Fruit fly (Drosophila melanogaster) whole organism, embryonic: Measurements from ENCODE around the gene Ptpmeg2.

Experiments
- CG10654 ChIP-seq: fragments of 200-800 bp; sonication (Bioruptor generic); optimal IDR thresholded peaks from 2 replicates; lab custom pipeline; 2016; ENCODE audit warnings: missing biosample characterization, missing genetic modification characterization
- CG11504 ChIP-seq: fragments of 200-800 bp; sonication (Bioruptor generic); optimal IDR thresholded peaks from 3 replicates; lab custom pipeline; 2019; ENCODE audit warnings: missing biosample characterization, mild to moderate bottlenecking, missing genetic modification characterization, moderate library complexity
- CG11696 ChIP-seq: fragments of 200-800 bp; sonication (Bioruptor generic); IDR thresholded peaks from 2 replicates; pipeline ENCODE4 v1.3.6; 2022; ENCODE audit warnings: missing biosample characterization, missing genetic modification characterization
- CG12104 ChIP-seq: fragments of 200-800 bp; sonication (Bioruptor generic); optimal IDR thresholded peaks from 3 replicates; lab custom pipeline; 2016; ENCODE audit warnings: missing biosample characterization, missing genetic modification characterization
- CG12942 ChIP-seq: fragments of 200-800 bp; sonication (Bioruptor generic); optimal IDR thresholded peaks from 3 replicates; lab custom pipeline; 2016; ENCODE audit warnings: missing biosample characterization, missing genetic modification characterization
- CG14710 ChIP-seq: fragments of 200-800 bp; sonication (Bioruptor generic); optimal IDR thresholded peaks from 3 replicates; lab custom pipeline; 2019; ENCODE audit warnings: missing biosample characterization, mild to moderate bottlenecking, missing genetic modification characterization, moderate library complexity
- CG15514 ChIP-seq: fragments of 200-800 bp; sonication (Bioruptor generic); optimal IDR thresholded peaks from 3 replicates; lab custom pipeline; 2017; ENCODE audit warnings: missing biosample characterization, missing genetic modification characterization, mild to moderate bottlenecking, moderate library complexity, missing genetic modification reagents
- CG16779 ChIP-seq: fragments of 200-800 bp; sonication (Bioruptor generic); IDR thresholded peaks from 2 replicates; pipeline ENCODE4 v1.3.6; 2022; ENCODE audit warnings: missing biosample characterization, missing genetic modification characterization
- CG17186 ChIP-seq: fragments of 200-800 bp; sonication (Bioruptor generic); optimal IDR thresholded peaks from 3 replicates; lab custom pipeline; 2017; ENCODE audit warnings: missing biosample characterization, missing genetic modification reagents, missing genetic modification characterization
- CG17328 ChIP-seq: fragments of 200-800 bp; sonication (Bioruptor generic); IDR thresholded peaks from 2 replicates; pipeline ENCODE4 v1.3.6; 2022; ENCODE audit warnings: missing biosample characterization, missing genetic modification characterization
- CG17385 ChIP-seq: fragments of 200-800 bp; sonication (Bioruptor generic); optimal IDR thresholded peaks from 3 replicates; lab custom pipeline; 2018; ENCODE audit warnings: missing biosample characterization, mild to moderate bottlenecking, missing genetic modification characterization
- CG17612 ChIP-seq: fragments of 200-800 bp; sonication (Bioruptor generic); IDR thresholded peaks from 2 replicates; pipeline ENCODE4 v1.3.6; 2022; ENCODE audit warnings: missing biosample characterization, missing genetic modification characterization
- CG2199 ChIP-seq: fragments of 200-800 bp; sonication (Bioruptor generic); IDR thresholded peaks from 3 replicates; pipeline ENCODE4 v1.3.6; 2022; ENCODE audit warnings: missing biosample characterization, missing genetic modification characterization
- CG30403 ChIP-seq: fragments of 200-800 bp; sonication (Bioruptor generic); optimal IDR thresholded peaks from 3 replicates; lab custom pipeline; 2016; ENCODE audit warnings: missing biosample characterization, missing genetic modification characterization
- CG31441 ChIP-seq: fragments of 200-800 bp; sonication (Bioruptor generic); IDR thresholded peaks from 2 replicates; pipeline ENCODE4 v1.3.6; 2022; ENCODE audit warnings: missing biosample characterization, missing genetic modification characterization
- CG32767 ChIP-seq: fragments of 200-800 bp; sonication (Bioruptor generic); IDR thresholded peaks from 2 replicates; pipeline ENCODE4 v1.3.6; 2022; ENCODE audit warnings: missing biosample characterization, missing genetic modification characterization
- CG4282 ChIP-seq: fragments of 200-800 bp; sonication (Bioruptor generic); optimal IDR thresholded peaks from 2 replicates; lab custom pipeline; 2016; ENCODE audit warnings: missing biosample characterization, missing genetic modification characterization
- CG5245 ChIP-seq: fragments of 200-800 bp; sonication (Bioruptor generic); optimal IDR thresholded peaks from 3 replicates; lab custom pipeline; 2016; ENCODE audit warnings: missing biosample characterization, missing genetic modification characterization
- CG7839 ChIP-seq: fragments of 200-800 bp; sonication (Bioruptor generic); optimal IDR thresholded peaks from 3 replicates; lab custom pipeline; 2018; ENCODE audit warnings: missing biosample characterization, mild to moderate bottlenecking, missing genetic modification characterization, moderate library complexity
- CG9727 ChIP-seq: fragments of 200-800 bp; sonication (Bioruptor generic); optimal IDR thresholded peaks from 3 replicates; lab custom pipeline; 2017; ENCODE audit warnings: missing biosample characterization, mild to moderate bottlenecking, missing genetic modification characterization
- CG9817 ChIP-seq: fragments of 200-800 bp; sonication (Bioruptor generic); optimal IDR thresholded peaks from 2 replicates; lab custom pipeline; 2018; ENCODE audit warnings: missing biosample characterization, mild to moderate bottlenecking, missing genetic modification characterization, moderate library complexity
- Hand ChIP-seq: fragments of 200-800 bp; sonication (Bioruptor generic); optimal IDR thresholded peaks from 2 replicates; lab custom pipeline; 2017; ENCODE audit warnings: mild to moderate bottlenecking, missing biosample characterization, missing genetic modification reagents, missing genetic modification characterization
- HmgZ ChIP-seq: fragments of 200-800 bp; sonication (Bioruptor generic); optimal IDR thresholded peaks from 2 replicates; lab custom pipeline; 2018; ENCODE audit warnings: missing biosample characterization, mild to moderate bottlenecking, missing genetic modification characterization
- Jarid2 ChIP-seq: fragments of 200-800 bp; sonication (Bioruptor generic); optimal IDR thresholded peaks from 3 replicates; lab custom pipeline; 2017; ENCODE audit warnings: mild to moderate bottlenecking, missing biosample characterization, missing genetic modification reagents, missing genetic modification characterization
- Lhr ChIP-seq: fragments of 200-800 bp; sonication (Bioruptor generic); optimal IDR thresholded peaks from 3 replicates; lab custom pipeline; 2017; ENCODE audit warnings: mild to moderate bottlenecking, missing biosample characterization, missing genetic modification reagents, missing genetic modification characterization
- NFAT ChIP-seq: fragments of 200-800 bp; sonication (Bioruptor generic); IDR thresholded peaks from 2 replicates; pipeline ENCODE4 v1.3.6; 2022; ENCODE audit warnings: missing biosample characterization, missing genetic modification characterization
- Oaz ChIP-seq: fragments of 200-800 bp; sonication (Bioruptor generic); IDR thresholded peaks from 2 replicates; pipeline ENCODE4 v1.3.6; 2022; ENCODE audit warnings: missing biosample characterization, missing genetic modification characterization
- Ravus ChIP-seq: fragments of 200-800 bp; sonication (Bioruptor generic); IDR thresholded peaks from 2 replicates; pipeline ENCODE4 v1.3.6; 2022; ENCODE audit warnings: missing biosample characterization, missing genetic modification characterization
- YL-1 ChIP-seq: fragments of 200-800 bp; sonication (Bioruptor generic); optimal IDR thresholded peaks from 3 replicates; lab custom pipeline; 2017; ENCODE audit warnings: missing biosample characterization, mild to moderate bottlenecking, missing genetic modification characterization
- crp ChIP-seq, 2 experiments: fragments of 200-800 bp; sonication (Bioruptor generic); optimal IDR thresholded peaks; 2 replicates in 1 of 2; 3 replicates in 1 of 2; lab custom pipeline; 2017; ENCODE audit warnings: missing biosample characterization in 2 of 2, missing genetic modification characterization in 2 of 2, mild to moderate bottlenecking in 1 of 2, moderate library complexity in 1 of 2
- dan ChIP-seq: fragments of 200-800 bp; sonication (Bioruptor generic); IDR thresholded peaks from 2 replicates; pipeline ENCODE4 v1.3.6; 2022; ENCODE audit warnings: missing biosample characterization, missing genetic modification characterization
- eyg ChIP-seq: fragments of 200-800 bp; sonication (Bioruptor generic); optimal IDR thresholded peaks from 3 replicates; lab custom pipeline; 2016; ENCODE audit warnings: missing biosample characterization, missing genetic modification characterization
- ftz-f1 ChIP-seq: fragments of 200-800 bp; sonication (Bioruptor generic); optimal IDR thresholded peaks from 2 replicates; lab custom pipeline; 2016; ENCODE audit warnings: missing biosample characterization, missing genetic modification characterization
- gcm2 ChIP-seq: fragments of 200-800 bp; sonication (Bioruptor generic); optimal IDR thresholded peaks from 2 replicates; lab custom pipeline; 2016; ENCODE audit warnings: missing biosample characterization, missing genetic modification characterization
- her ChIP-seq: fragments of 200-800 bp; sonication (Bioruptor generic); optimal IDR thresholded peaks from 2 replicates; lab custom pipeline; 2016; ENCODE audit warnings: missing biosample characterization, missing genetic modification characterization
- kni ChIP-seq: fragments of 200-800 bp; sonication (Bioruptor generic); optimal IDR thresholded peaks from 3 replicates; lab custom pipeline; 2017; ENCODE audit warnings: mild to moderate bottlenecking, missing biosample characterization, missing genetic modification reagents, missing genetic modification characterization
- lola ChIP-seq, 3 experiments: fragments of >200 bp in 2 of 3; fragments of 200-800 bp in 1 of 3; sonication (Bioruptor generic) in 1 of 3; optimal IDR thresholded peaks; 2 replicates each; lab custom pipeline; 2017 to 2019; ENCODE audit warnings: missing biosample characterization in 3 of 3, missing genetic modification characterization in 3 of 3, mild to moderate bottlenecking in 1 of 3, moderate library complexity in 1 of 3
- lov ChIP-seq, 2 experiments: fragments of 200-800 bp in 1 of 2; fragments of >200 bp in 1 of 2; sonication (Bioruptor generic) in 1 of 2; IDR thresholded peaks in 1 of 2; optimal IDR thresholded peaks in 1 of 2; 2 replicates in 1 of 2; 3 replicates in 1 of 2; pipeline versions ENCODE4 v1.3.6 to Lab custom; 2017 to 2022; ENCODE audit warnings: missing biosample characterization in 1 of 2, missing genetic modification characterization in 1 of 2
- mld ChIP-seq: fragments of 200-800 bp; sonication (Bioruptor generic); IDR thresholded peaks from 3 replicates; pipeline ENCODE4 v1.3.6; 2022; ENCODE audit warnings: missing biosample characterization, missing genetic modification characterization; ENCODE audit not compliant: partially characterized antibody
- nerfin-1 ChIP-seq: fragments of 200-800 bp; sonication (Bioruptor generic); optimal IDR thresholded peaks from 3 replicates; lab custom pipeline; 2019; ENCODE audit warnings: missing biosample characterization, mild to moderate bottlenecking, missing genetic modification characterization, moderate library complexity
- pita ChIP-seq: fragments of 200-800 bp; sonication (Bioruptor generic); optimal IDR thresholded peaks from 2 replicates; lab custom pipeline; 2017; ENCODE audit warnings: missing biosample characterization, mild to moderate bottlenecking, missing genetic modification characterization
- run ChIP-seq: fragments of 200-800 bp; sonication (Bioruptor generic); optimal IDR thresholded peaks from 3 replicates; lab custom pipeline; 2018; ENCODE audit warnings: missing biosample characterization, mild to moderate bottlenecking, missing genetic modification characterization
- salm ChIP-seq: fragments of 200-800 bp; sonication (Bioruptor generic); optimal IDR thresholded peaks from 2 replicates; lab custom pipeline; 2018; ENCODE audit warnings: missing biosample characterization, mild to moderate bottlenecking, missing genetic modification characterization
- sr ChIP-seq: fragments of 200-800 bp; sonication (Bioruptor generic); IDR thresholded peaks from 3 replicates; pipeline ENCODE4 v1.3.6; 2022; ENCODE audit warnings: missing biosample characterization, missing genetic modification characterization
- tap ChIP-seq: fragments of 200-800 bp; optimal IDR thresholded peaks from 3 replicates; lab custom pipeline; 2019; ENCODE audit warnings: missing biosample characterization, mild to moderate bottlenecking, missing genetic modification characterization, moderate library complexity
- trem ChIP-seq: fragments of 200-800 bp; optimal IDR thresholded peaks from 3 replicates; lab custom pipeline; 2019; ENCODE audit warnings: missing biosample characterization, mild to moderate bottlenecking, missing genetic modification characterization, moderate library complexity
- unpg ChIP-seq: fragments of 200-800 bp; sonication (Bioruptor generic); optimal IDR thresholded peaks from 3 replicates; lab custom pipeline; 2018; ENCODE audit warnings: missing biosample characterization, mild to moderate bottlenecking, missing genetic modification characterization, moderate library complexity

Gene Ptpmeg2

DNA sequence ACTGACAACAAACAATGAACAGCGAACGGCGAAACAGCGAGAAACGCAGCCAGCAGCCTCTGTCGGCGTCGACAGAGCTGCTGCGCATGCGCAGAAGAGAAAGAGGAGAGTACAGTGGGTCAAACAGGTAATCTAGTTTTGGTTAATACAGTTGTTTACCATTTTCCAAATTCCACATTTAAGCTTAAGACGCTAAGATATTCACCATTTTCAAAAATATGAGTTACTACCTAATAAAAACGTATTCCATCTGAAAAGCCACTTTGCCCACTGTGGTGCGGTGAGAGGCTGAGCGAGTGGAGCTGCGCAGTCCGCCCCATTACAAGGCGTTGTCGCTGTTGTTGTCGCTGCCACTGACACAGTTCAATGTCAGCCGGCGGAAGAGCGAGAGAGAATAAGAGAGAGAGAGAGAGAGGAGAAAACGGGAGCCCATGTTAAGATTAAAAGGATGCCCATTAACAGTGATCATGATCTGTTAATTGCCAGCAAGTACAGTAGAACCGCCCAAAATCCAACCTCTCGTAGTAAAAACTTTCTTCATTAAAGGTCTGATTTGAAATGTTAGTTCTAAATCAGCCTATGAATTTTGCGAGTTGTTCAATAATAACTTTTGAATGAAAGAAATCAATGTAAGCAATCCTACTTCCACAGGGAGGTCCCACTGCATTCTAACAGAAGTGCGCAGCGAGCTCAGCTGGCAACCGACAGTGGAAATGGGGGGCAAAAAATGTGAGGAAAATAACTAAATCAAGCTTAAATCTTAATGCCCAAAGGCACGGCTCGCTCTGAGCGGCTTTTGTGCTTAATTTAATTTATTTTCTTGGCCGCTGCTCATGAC lies 8.0 kb downstream of the Ptpmeg2 start:
- TF ChIP-seq eyg (peak; percentile 84), CG17385 (peak; percentile 88), CG9817 (tag; lab: Kevin White, UChicago) (peak; percentile 79), nerfin-1 (tag; lab: Kevin White, UChicago) (peak; percentile 88), CG17612 (peak; percentile 84), her (peak; percentile 92), CG7839 (tag; lab: Kevin White, UChicago) (peak; percentile 93), CG17328 (peak; percentile 97), CG11696 (GFP tag; lab: Robert Waterston, UW) (peak; percentile 81), CG10654 (GFP tag; lab: Kevin White, UChicago) (peak; percentile 93), Oaz (peak; percentile 90), run (tag; lab: Kevin White, UChicago) (peak; percentile 91), crp (GFP tag; optimal IDR thresholded peaks at IDR 0.05; lab: Kevin White, UChicago) (peak in 1 of 2 experiments; percentile 59), YL-1 (GFP tag; lab: Kevin White, UChicago) (peak; percentile 64), CG11504 (tag; lab: Kevin White, UChicago) (peak; percentile 93), CG2199 (GFP tag; lab: Robert Waterston, UW) (peak; percentile 97), pita (no peak), mld (GFP tag; lab: Robert Waterston, UW) (0 out of 3 replicates have a peak, but pooled peaks have one; percentile 14), CG17186 (GFP tag; lab: Kevin White, UChicago) (peak; percentile 78), CG9727 (peak; percentile 93), Jarid2 (GFP tag; lab: Kevin White, UChicago) (peak; percentile 69), Hand (GFP tag; lab: Kevin White, UChicago) (peak; percentile 45), dan (GFP tag; lab: Robert Waterston, UW) (peak; percentile 91), sr (GFP tag; lab: Robert Waterston, UW) (peak; percentile 92), trem (tag; lab: Kevin White, UChicago) (peak; percentile 91), ftz-f1 (GFP tag; lab: Kevin White, UChicago) (peak; percentile 66), CG32767 (GFP tag; lab: Robert Waterston, UW) (peak; percentile 94), tap (tag; lab: Kevin White, UChicago) (peak; percentile 87), HmgZ (tag; lab: Kevin White, UChicago) (peak; percentile 90), kni (GFP tag; lab: Kevin White, UChicago) (peak; percentile 47), CG15514 (peak; percentile 64), lola (GFP tag; optimal IDR thresholded peaks at IDR 0.05; lab: Kevin White, UChicago) (peak in 1 of 3 experiments; percentile 94), CG30403 (peak; percentile 93), unpg (peak; percentile 97), Ravus (GFP tag; lab: Robert Waterston, UW) (peak; percentile 85), CG31441 (GFP tag; lab: Robert Waterston, UW) (peak; percentile 93), CG4282 (GFP tag; lab: Kevin White, UChicago) (peak; percentile 93), CG16779 (peak; percentile 84), Lhr (GFP tag; lab: Kevin White, UChicago) (peak; percentile 84), CG12942 (GFP tag; lab: Kevin White, UChicago) (peak; percentile 92), CG14710 (tag; lab: Kevin White, UChicago) (peak; percentile 91), CG5245 (GFP tag; lab: Kevin White, UChicago) (peak; percentile 92), NFAT (GFP tag; lab: Robert Waterston, UW) (peak; percentile 85), CG12104 (peak; percentile 90), gcm2 (GFP tag; lab: Kevin White, UChicago) (peak; percentile 84), salm (peak; percentile 93), lov (optimal IDR thresholded peaks at IDR 0.05; lab: Kevin White, UChicago) (no peak), lov (GFP tag; IDR thresholded peaks at IDR 0.05; lab: Robert Waterston, UW) (peak; percentile 97)
